Worm (Caenorhabditis elegans) whole organism, L4 larva: Measurements from ENCODE around the gene Y57G7A.6.

Experiments
- F10B5.3 ChIP-seq: sonication (generic microtip); optimal IDR thresholded peaks from 2 replicates; lab custom pipeline; 2016; ENCODE audit warnings: mild to moderate bottlenecking, missing genetic modification characterization, missing compliant biosample characterization
- F49E8.2 ChIP-seq: sonication (generic microtip); optimal IDR thresholded peaks from 2 replicates; lab custom pipeline; 2016; ENCODE audit warnings: missing compliant biosample characterization, mild to moderate bottlenecking, missing genetic modification characterization, borderline replicate concordance
- T20F7.1 ChIP-seq: fragments of 200-800 bp; sonication (Bioruptor generic); optimal IDR thresholded peaks from 2 replicates; lab custom pipeline; 2018; ENCODE audit warnings: mild to moderate bottlenecking, missing genetic modification characterization, missing compliant biosample characterization
- Y105C5A.15 ChIP-seq: fragments of 200-800 bp; sonication (Bioruptor generic); IDR thresholded peaks from 2 replicates; pipeline ENCODE4 v1.3.6; 2022; ENCODE audit warnings: missing genetic modification characterization, missing compliant biosample characterization
- Y48G9A.11 ChIP-seq: fragments of 200-800 bp; sonication (Bioruptor generic); IDR thresholded peaks from 2 replicates; pipeline ENCODE4 v1.3.6; 2022; ENCODE audit warnings: missing genetic modification reagents, missing genetic modification characterization, missing compliant biosample characterization
- Y5F2A.4 ChIP-seq: fragments of 200-800 bp; sonication (Bioruptor generic); optimal IDR thresholded peaks from 2 replicates; lab custom pipeline; 2018; ENCODE audit warnings: mild to moderate bottlenecking, missing genetic modification characterization, missing compliant biosample characterization
- ZK546.5 ChIP-seq, 2 experiments: sonication (generic microtip); optimal IDR thresholded peaks; 2 replicates each; lab custom pipeline; 2017; ENCODE audit warnings: missing biosample characterization in 2 of 2, missing genetic modification characterization in 2 of 2
- aly-2 ChIP-seq: sonication (generic microtip); optimal IDR thresholded peaks from 2 replicates; lab custom pipeline; 2018; ENCODE audit warnings: missing biosample characterization, missing genetic modification characterization
- ama-1 ChIP-seq: fragments of 150-350 bp; optimal IDR thresholded peaks from 2 replicates; lab custom pipeline; 2014; ENCODE audit warnings: inconsistent platforms, mixed read lengths
- ceh-20 ChIP-seq: fragments of 200-800 bp; sonication (Bioruptor generic); IDR thresholded peaks from 2 replicates; pipeline ENCODE4 v1.3.6; 2022; ENCODE audit warnings: missing genetic modification reagents, missing genetic modification characterization, missing compliant biosample characterization
- ceh-28 ChIP-seq: fragments of 150-350 bp; optimal IDR thresholded peaks from 2 replicates; lab custom pipeline; 2014; ENCODE audit warnings: missing biosample characterization, missing genetic modification reagents, missing genetic modification characterization
- ceh-32 ChIP-seq: sonication (generic microtip); optimal IDR thresholded peaks from 2 replicates; lab custom pipeline; 2016; ENCODE audit warnings: mild to moderate bottlenecking, missing genetic modification characterization, missing compliant biosample characterization; ENCODE audit not compliant: poor library complexity
- ceh-44 ChIP-seq: fragments of 200-800 bp; sonication (Bioruptor generic); IDR thresholded peaks from 2 replicates; pipeline ENCODE4 v1.3.6; 2022; ENCODE audit warnings: missing genetic modification reagents, missing genetic modification characterization, missing compliant biosample characterization
- ces-1 ChIP-seq: fragments of 150-350 bp; sonication (generic microtip); optimal IDR thresholded peaks from 4 replicates; lab custom pipeline; 2014; ENCODE audit warnings: missing biosample characterization, missing genetic modification reagents, missing genetic modification characterization
- daf-19 ChIP-seq: fragments of 200-800 bp; sonication (Bioruptor generic); conservative IDR thresholded peaks from 2 replicates; pipeline ENCODE4 v1.3.6; 2022; ENCODE audit warnings: missing genetic modification characterization, missing compliant biosample characterization
- daf-8 ChIP-seq: fragments of 200-800 bp; sonication (Bioruptor generic); IDR thresholded peaks from 2 replicates; pipeline ENCODE4 v1.3.6; 2022; ENCODE audit warnings: missing genetic modification characterization, missing compliant biosample characterization
- dmd-6 ChIP-seq: fragments of 200-800 bp; sonication (Bioruptor generic); IDR thresholded peaks from 2 replicates; pipeline ENCODE4 v1.3.6; 2022; ENCODE audit warnings: missing genetic modification reagents, missing genetic modification characterization, missing compliant biosample characterization
- dmd-8 ChIP-seq: fragments of 200-800 bp; sonication (Bioruptor generic); IDR thresholded peaks from 2 replicates; pipeline ENCODE4 v1.3.6; 2022; ENCODE audit warnings: missing genetic modification characterization, missing compliant biosample characterization
- dmd-9 ChIP-seq: fragments of 200-800 bp; sonication (Bioruptor generic); IDR thresholded peaks from 2 replicates; pipeline ENCODE4 v1.3.6; 2022; ENCODE audit warnings: missing genetic modification reagents, missing genetic modification characterization, missing compliant biosample characterization
- dpl-1 ChIP-seq: fragments of 150-350 bp; optimal IDR thresholded peaks from 2 replicates; lab custom pipeline; 2014; ENCODE audit warnings: missing biosample characterization, missing genetic modification reagents, missing genetic modification characterization
- duxl-1 ChIP-seq: sonication (generic microtip); optimal IDR thresholded peaks from 2 replicates; lab custom pipeline; 2016; ENCODE audit warnings: mild to moderate bottlenecking, missing genetic modification characterization, moderate library complexity, missing compliant biosample characterization; ENCODE audit not compliant: poor library complexity
- dve-1 ChIP-seq: sonication (generic microtip); optimal IDR thresholded peaks from 2 replicates; lab custom pipeline; 2017; ENCODE audit warnings: antibody characterized with exemption, mild to moderate bottlenecking, missing genetic modification characterization, missing compliant biosample characterization; ENCODE audit not compliant: insufficient read depth
- gei-8 ChIP-seq: fragments of 200-800 bp; sonication (Bioruptor generic); optimal IDR thresholded peaks from 2 replicates; lab custom pipeline; 2018; ENCODE audit warnings: mild to moderate bottlenecking, missing genetic modification characterization, missing compliant biosample characterization
- hlh-11 ChIP-seq: fragments of 200-800 bp; sonication (Bioruptor generic); optimal IDR thresholded peaks from 2 replicates; lab custom pipeline; 2018; ENCODE audit warnings: mild to moderate bottlenecking, missing genetic modification characterization, missing compliant biosample characterization
- hlh-30 ChIP-seq: sonication (generic microtip); optimal IDR thresholded peaks from 2 replicates; lab custom pipeline; 2017; ENCODE audit warnings: antibody characterized with exemption, mild to moderate bottlenecking, missing genetic modification characterization, missing compliant biosample characterization; ENCODE audit not compliant: insufficient read depth
- lin-1 ChIP-seq: fragments of 200-800 bp; sonication (Bioruptor generic); IDR thresholded peaks from 2 replicates; pipeline ENCODE4 v1.3.6; 2022; ENCODE audit warnings: missing genetic modification reagents, missing genetic modification characterization, missing compliant biosample characterization
- lsy-2 ChIP-seq, 2 experiments: fragments of 150-350 bp in 1 of 2; sonication (generic microtip) in 1 of 2; optimal IDR thresholded peaks; 2 replicates each; lab custom pipeline; 2014 to 2017; ENCODE audit warnings: missing biosample characterization in 2 of 2, missing genetic modification characterization in 2 of 2
- madf-9 ChIP-seq: fragments of 200-800 bp; sonication (Bioruptor generic); conservative IDR thresholded peaks from 2 replicates; pipeline ENCODE4 v1.3.6; 2022; ENCODE audit warnings: missing genetic modification reagents, missing genetic modification characterization, missing compliant biosample characterization
- mdl-1 ChIP-seq, 2 experiments: fragments of 150-350 bp in 1 of 2; sonication (generic microtip) in 1 of 2; optimal IDR thresholded peaks; 2 replicates each; lab custom pipeline; 2014 to 2017; ENCODE audit warnings: missing biosample characterization in 2 of 2, missing genetic modification characterization in 2 of 2
- mep-1 ChIP-seq: fragments of 150-350 bp; sonication (generic microtip); optimal IDR thresholded peaks from 3 replicates; lab custom pipeline; 2014; ENCODE audit warnings: missing biosample characterization, missing genetic modification characterization
- mes-2 ChIP-seq: sonication (generic microtip); optimal IDR thresholded peaks from 2 replicates; lab custom pipeline; 2016; ENCODE audit warnings: missing genotype, mild to moderate bottlenecking, missing genetic modification characterization, missing compliant biosample characterization; ENCODE audit not compliant: poor library complexity, severe bottlenecking
- mxl-3 ChIP-seq: fragments of 200-800 bp; sonication (Bioruptor generic); optimal IDR thresholded peaks from 2 replicates; lab custom pipeline; 2018; ENCODE audit warnings: mild to moderate bottlenecking, missing genetic modification characterization, missing compliant biosample characterization
- nhr-28 ChIP-seq: fragments of 150-350 bp; optimal IDR thresholded peaks from 2 replicates; lab custom pipeline; 2014; ENCODE audit warnings: missing biosample characterization, missing genetic modification characterization
- nhr-41 ChIP-seq: fragments of 200-800 bp; sonication (Bioruptor generic); IDR thresholded peaks from 2 replicates; pipeline ENCODE4 v1.3.6; 2022; ENCODE audit warnings: missing genetic modification reagents, missing genetic modification characterization, missing compliant biosample characterization
- nhr-6 ChIP-seq: fragments of 150-350 bp; optimal IDR thresholded peaks from 2 replicates; lab custom pipeline; 2014; ENCODE audit warnings: missing biosample characterization, missing genetic modification characterization
- pha-4 ChIP-seq, 2 experiments: fragments of 150-350 bp in 1 of 2; fragments of 200-800 bp in 1 of 2; sonication (Bioruptor generic) in 1 of 2; IDR thresholded peaks in 1 of 2; optimal IDR thresholded peaks in 1 of 2; 2 replicates each; pipeline versions ENCODE4 v1.3.6 to Lab custom; 2014 to 2022; ENCODE audit warnings: missing genetic modification characterization in 2 of 2, missing genetic modification reagents in 2 of 2, missing biosample characterization in 1 of 2, missing compliant biosample characterization in 1 of 2
- pqm-1 ChIP-seq: sonication (generic microtip); optimal IDR thresholded peaks from 2 replicates; lab custom pipeline; 2017; ENCODE audit warnings: missing biosample characterization, missing genetic modification characterization
- sdz-12 ChIP-seq: fragments of 200-800 bp; sonication (Bioruptor generic); optimal IDR thresholded peaks from 2 replicates; lab custom pipeline; 2018; ENCODE audit warnings: mild to moderate bottlenecking, missing genetic modification characterization, missing compliant biosample characterization
- set-16 ChIP-seq: fragments of 200-800 bp; sonication (Bioruptor generic); IDR thresholded peaks from 2 replicates; pipeline ENCODE4 v1.3.6; 2022; ENCODE audit warnings: missing genetic modification reagents, missing genetic modification characterization, missing compliant biosample characterization
- spr-3 ChIP-seq: fragments of 200-800 bp; sonication (Bioruptor generic); optimal IDR thresholded peaks from 2 replicates; lab custom pipeline; 2018; ENCODE audit warnings: mild to moderate bottlenecking, missing genetic modification characterization, missing compliant biosample characterization
- tag-97 ChIP-seq: fragments of 200-800 bp; sonication (Bioruptor generic); IDR thresholded peaks from 2 replicates; pipeline ENCODE4 v1.3.6; 2022; ENCODE audit warnings: missing genetic modification characterization, missing compliant biosample characterization
- tra-1 ChIP-seq: fragments of 200-800 bp; sonication (Bioruptor generic); IDR thresholded peaks from 2 replicates; pipeline ENCODE4 v1.3.6; 2022; ENCODE audit warnings: missing genetic modification reagents, missing genetic modification characterization, missing compliant biosample characterization
- zfp-2 ChIP-seq: sonication (generic microtip); optimal IDR thresholded peaks from 2 replicates; lab custom pipeline; 2016; ENCODE audit warnings: mild to moderate bottlenecking, missing genetic modification characterization, missing compliant biosample characterization
- zfp-3 ChIP-seq: fragments of 200-800 bp; sonication (Bioruptor generic); conservative IDR thresholded peaks from 2 replicates; pipeline ENCODE4 v1.3.6; 2022; ENCODE audit warnings: missing genetic modification reagents, missing genetic modification characterization, missing compliant biosample characterization
- ztf-11 ChIP-seq: fragments of 150-350 bp; optimal IDR thresholded peaks from 2 replicates; lab custom pipeline; 2014; ENCODE audit warnings: missing biosample characterization, missing genetic modification characterization

Y57G7A.6 gene

ce11 chrII:1320412-1320811, 35.0 kb upstream of the Y57G7A.6 start (continued):
- TF ChIP-seq daf-19 (no peak), ztf-11 (tag; lab: Kevin White, UChicago) (no peak), nhr-41 (GFP tag; lab: Robert Waterston, UW) (0 out of 2 replicates have a peak, but pooled peaks have one; percentile 59)

DNA sequence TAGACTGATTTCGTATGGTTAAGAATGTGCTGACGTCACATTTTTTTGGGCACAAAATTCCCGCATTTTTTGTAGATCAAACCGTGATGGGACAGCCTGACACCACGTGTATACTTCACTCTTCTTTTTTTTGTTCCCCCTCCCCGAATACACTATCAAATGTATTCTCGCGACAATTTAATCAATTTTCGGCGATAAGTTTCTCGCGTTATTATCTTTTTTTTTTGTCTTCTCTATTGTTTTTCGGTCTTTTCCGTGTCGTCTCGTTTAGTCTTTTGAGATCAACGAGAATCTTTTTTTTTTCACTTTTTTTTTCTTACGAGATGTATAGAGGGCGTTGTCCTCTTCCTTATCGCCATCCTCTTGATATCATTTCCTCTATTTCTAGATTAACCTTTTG, 29.8 kb upstream of the Y57G7A.6 start:
- TF ChIP-seq dve-1 (tag; lab: Kevin White, UChicago): no peak
- TF ChIP-seq lin-1 (GFP tag; lab: Robert Waterston, UW): 0 out of 2 replicates have a peak, but pooled peaks have one; percentile 14
- peak in 1 of 2 experiments; percentile 54 for TF ChIP-seq mdl-1 (tag; optimal IDR thresholded peaks at IDR 0.05; lab: Kevin White, UChicago)
- no peak for TF ChIP-seq madf-9 (GFP tag; lab: Robert Waterston, UW)
- peak; percentile 61 for TF ChIP-seq hlh-11 (tag; lab: Kevin White, UChicago)
- TF ChIP-seq nhr-28 (tag; lab: Kevin White, UChicago): peak; percentile 84
- peak; percentile 58; the same call in 1 of the 2 replicates for TF ChIP-seq tra-1
- no peak for TF ChIP-seq Y5F2A.4 (GFP tag; lab: Kevin White, UChicago)
- TF ChIP-seq mxl-3 (GFP tag; lab: Kevin White, UChicago): peak; percentile 87
- peak; percentile 49 for TF ChIP-seq zfp-2 (tag; lab: Kevin White, UChicago)
- TF ChIP-seq pqm-1: peak; percentile 23
- TF ChIP-seq dmd-6 (GFP tag; lab: Robert Waterston, UW): peak; percentile 77
- no peak for TF ChIP-seq ceh-20 (GFP tag; lab: Robert Waterston, UW)
- no peak for TF ChIP-seq F10B5.3 (tag; lab: Kevin White, UChicago)
- TF ChIP-seq duxl-1 (tag; lab: Kevin White, UChicago): no peak
- TF ChIP-seq sdz-12 (GFP tag; lab: Kevin White, UChicago): no peak
- TF ChIP-seq ZK546.5 (tag; optimal IDR thresholded peaks at IDR 0.05; lab: Kevin White, UChicago): no peak

DNA sequence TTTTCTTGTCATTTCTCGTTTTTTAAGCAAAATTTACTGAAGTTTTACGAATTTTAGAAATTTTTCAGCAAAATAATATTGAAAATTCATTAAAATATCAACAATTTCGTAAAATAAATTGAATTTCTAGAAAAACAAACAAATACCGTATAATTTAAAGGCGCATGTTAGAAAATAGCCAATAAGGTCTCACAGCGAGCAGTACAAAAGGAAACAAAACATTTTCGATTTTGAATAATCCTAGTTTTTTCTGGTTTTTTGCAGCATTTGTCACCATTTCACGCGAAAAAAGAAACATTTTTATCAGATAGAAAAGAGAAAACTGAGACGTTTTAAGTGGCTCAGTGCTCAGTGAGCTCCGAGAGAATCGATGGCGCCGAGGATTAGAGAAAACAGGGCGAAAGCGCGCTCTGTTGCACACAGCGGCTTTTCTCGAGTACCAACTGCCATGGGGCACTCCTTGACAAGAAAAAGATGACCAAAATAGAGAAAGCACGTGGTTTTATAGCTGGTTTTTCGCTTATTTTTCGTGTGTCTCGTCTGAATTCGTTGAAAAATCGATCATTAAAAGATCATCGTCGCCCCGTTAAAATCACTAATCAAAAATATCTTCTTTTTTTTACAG, 24.6 kb upstream of the Y57G7A.6 start, which contains the start of the genes alh-6 and fcho-1:
alh-6 (minus strand) TSS at position 242 of the 625 bp plus-strand sequence.
fcho-1 (plus strand) TSS at position 624 of the 625 bp plus-strand sequence.
- TF ChIP-seq dmd-6 (GFP tag; lab: Robert Waterston, UW) (no peak), F49E8.2 (tag; lab: Kevin White, UChicago) (no peak), tag-97 (GFP tag; lab: Robert Waterston, UW) (no peak), ceh-28 (no peak), pqm-1 (no peak), T20F7.1 (GFP tag; lab: Kevin White, UChicago) (no peak), ces-1 (GFP tag; lab: Kevin White, UChicago) (no peak), ceh-44 (GFP tag; lab: Robert Waterston, UW) (no peak), mes-2 (tag; lab: Kevin White, UChicago) (no peak), zfp-3 (GFP tag; lab: Robert Waterston, UW) (no peak), lsy-2 (tag; optimal IDR thresholded peaks at IDR 0.05; lab: Kevin White, UChicago) (peak in 1 of 2 experiments; percentile 29), dpl-1 (GFP tag; lab: Kevin White, UChicago) (no peak), mxl-3 (GFP tag; lab: Kevin White, UChicago) (peak; percentile 49), mep-1 (tag; lab: Kevin White, UChicago) (no peak), Y48G9A.11 (GFP tag; lab: Robert Waterston, UW) (no peak), daf-8 (GFP tag; lab: Robert Waterston, UW) (no peak), ztf-11 (tag; lab: Kevin White, UChicago) (no peak), pha-4 (GFP tag; IDR thresholded peaks at IDR 0.05; lab: Robert Waterston, UW) (no peak), pha-4 (tag; optimal IDR thresholded peaks at IDR 0.05; lab: Kevin White, UChicago) (no peak), ceh-20 (GFP tag; lab: Robert Waterston, UW) (no peak), hlh-11 (tag; lab: Kevin White, UChicago) (peak; percentile 7), Y105C5A.15 (GFP tag; lab: Robert Waterston, UW) (no peak), aly-2 (tag; lab: Kevin White, UChicago) (no peak), dmd-8 (GFP tag; lab: Robert Waterston, UW) (no peak), ceh-32 (tag; lab: Kevin White, UChicago) (no peak), gei-8 (GFP tag; lab: Kevin White, UChicago) (no peak), ama-1 (lab: Kevin White, UChicago) (no peak), set-16 (no peak), dmd-9 (no peak), nhr-6 (tag; lab: Kevin White, UChicago) (no peak), hlh-30 (tag; lab: Kevin White, UChicago) (peak; percentile 87), spr-3 (GFP tag; lab: Kevin White, UChicago) (no peak)
